Fruit fly (Drosophila melanogaster) whole organism, embryonic: Measurements from ENCODE around the gene CG33191.

Experiments used
- ATbp ChIP-seq: fragments of 200-800 bp; sonication (Bioruptor generic); optimal IDR thresholded peaks from 2 replicates; lab custom pipeline; 2017; ENCODE audit warnings: missing biosample characterization, mild to moderate bottlenecking, missing genetic modification characterization, missing genetic modification reagents
- Blimp-1 ChIP-seq: fragments of 200-800 bp; sonication (Bioruptor generic); optimal IDR thresholded peaks from 3 replicates; lab custom pipeline; 2018; ENCODE audit warnings: missing biosample characterization, missing genetic modification characterization, mild to moderate bottlenecking, moderate library complexity, missing genetic modification reagents
- CG12769 ChIP-seq: fragments of 200-800 bp; sonication (Bioruptor generic); optimal IDR thresholded peaks from 2 replicates; lab custom pipeline; 2019; ENCODE audit warnings: missing biosample characterization, mild to moderate bottlenecking, missing genetic modification characterization, moderate library complexity
- CG13624 ChIP-seq: fragments of 200-800 bp; sonication (Bioruptor generic); optimal IDR thresholded peaks from 2 replicates; lab custom pipeline; 2016; ENCODE audit warnings: missing biosample characterization, missing genetic modification characterization
- CG1529 ChIP-seq: fragments of 200-800 bp; sonication (Bioruptor generic); optimal IDR thresholded peaks from 3 replicates; lab custom pipeline; 2018; ENCODE audit warnings: missing biosample characterization, missing genetic modification characterization
- CG17385 ChIP-seq: fragments of 200-800 bp; sonication (Bioruptor generic); optimal IDR thresholded peaks from 3 replicates; lab custom pipeline; 2018; ENCODE audit warnings: missing biosample characterization, mild to moderate bottlenecking, missing genetic modification characterization
- CG2116 ChIP-seq: fragments of 200-800 bp; sonication (Bioruptor generic); optimal IDR thresholded peaks from 3 replicates; lab custom pipeline; 2018; ENCODE audit warnings: missing biosample characterization, mild to moderate bottlenecking, missing genetic modification characterization
- CG2199 ChIP-seq: fragments of 200-800 bp; sonication (Bioruptor generic); IDR thresholded peaks from 3 replicates; pipeline ENCODE4 v1.3.6; 2022; ENCODE audit warnings: missing biosample characterization, missing genetic modification characterization
- CG2202 ChIP-seq: fragments of 200-800 bp; sonication (Bioruptor generic); optimal IDR thresholded peaks from 2 replicates; lab custom pipeline; 2018; ENCODE audit warnings: missing biosample characterization, mild to moderate bottlenecking, missing genetic modification characterization
- CG30403 ChIP-seq: fragments of 200-800 bp; sonication (Bioruptor generic); optimal IDR thresholded peaks from 3 replicates; lab custom pipeline; 2016; ENCODE audit warnings: missing biosample characterization, missing genetic modification characterization
- CG31224 ChIP-seq: fragments of 200-800 bp; sonication (Bioruptor generic); IDR thresholded peaks from 2 replicates; pipeline ENCODE4 v1.3.6; 2022; ENCODE audit warnings: missing biosample characterization, missing genetic modification characterization
- CG34224 ChIP-seq: fragments of 200-800 bp; sonication (Bioruptor generic); IDR thresholded peaks from 3 replicates; pipeline ENCODE4 v1.3.6; 2022; ENCODE audit warnings: missing biosample characterization, missing genetic modification characterization; ENCODE audit not compliant: partially characterized antibody
- CG3726 ChIP-seq: fragments of 200-800 bp; sonication (Bioruptor generic); IDR thresholded peaks from 3 replicates; pipeline ENCODE4, ENCODE4 v1.3.6; 2022; ENCODE audit warnings: missing biosample characterization, missing genetic modification characterization
- CG42726 ChIP-seq: fragments of 200-800 bp; sonication (Bioruptor generic); IDR thresholded peaks from 2 replicates; pipeline ENCODE4 v1.3.6; 2022; ENCODE audit warnings: missing biosample characterization, missing genetic modification characterization; ENCODE audit not compliant: partially characterized antibody
- CG4282 ChIP-seq: fragments of 200-800 bp; sonication (Bioruptor generic); optimal IDR thresholded peaks from 2 replicates; lab custom pipeline; 2016; ENCODE audit warnings: missing biosample characterization, missing genetic modification characterization
- CG6854 ChIP-seq: fragments of 200-800 bp; sonication (Bioruptor generic); optimal IDR thresholded peaks from 3 replicates; lab custom pipeline; 2017; ENCODE audit warnings: missing biosample characterization, mild to moderate bottlenecking, missing genetic modification characterization
- CG7271 ChIP-seq: fragments of 200-800 bp; sonication (Bioruptor generic); optimal IDR thresholded peaks from 2 replicates; lab custom pipeline; 2018; ENCODE audit warnings: missing biosample characterization, mild to moderate bottlenecking, missing genetic modification characterization, moderate library complexity
- CG7786 ChIP-seq: fragments of 200-800 bp; sonication (Bioruptor generic); optimal IDR thresholded peaks from 2 replicates; lab custom pipeline; 2016; ENCODE audit warnings: missing biosample characterization, missing genetic modification characterization
- CoRest ChIP-seq: fragments of 200-800 bp; sonication (Bioruptor generic); optimal IDR thresholded peaks from 3 replicates; lab custom pipeline; 2018; ENCODE audit warnings: missing biosample characterization, mild to moderate bottlenecking, missing genetic modification characterization, moderate library complexity
- E2f1 ChIP-seq: fragments of 200-800 bp; sonication (Bioruptor generic); IDR thresholded peaks from 2 replicates; pipeline ENCODE4 v1.3.6; 2022; ENCODE audit warnings: missing biosample characterization, missing genetic modification characterization
- HmgZ ChIP-seq: fragments of 200-800 bp; sonication (Bioruptor generic); optimal IDR thresholded peaks from 2 replicates; lab custom pipeline; 2018; ENCODE audit warnings: missing biosample characterization, mild to moderate bottlenecking, missing genetic modification characterization
- Hmx ChIP-seq: fragments of 200-800 bp; sonication (Bioruptor generic); optimal IDR thresholded peaks from 2 replicates; lab custom pipeline; 2016; ENCODE audit warnings: missing biosample characterization, missing genetic modification characterization
- MBD-R2 ChIP-seq: fragments of 200-800 bp; sonication (Bioruptor generic); IDR thresholded peaks from 2 replicates; pipeline ENCODE4 v1.3.6; 2022; ENCODE audit warnings: missing biosample characterization, missing genetic modification characterization
- Oaz ChIP-seq: fragments of 200-800 bp; sonication (Bioruptor generic); IDR thresholded peaks from 2 replicates; pipeline ENCODE4 v1.3.6; 2022; ENCODE audit warnings: missing biosample characterization, missing genetic modification characterization
- Tbp ChIP-seq: fragments of >200 bp; optimal IDR thresholded peaks from 2 replicates; lab custom pipeline; 2018; ENCODE audit warnings: missing biosample characterization, missing genetic modification characterization
- Xrp1 ChIP-seq: fragments of 200-800 bp; sonication (Bioruptor generic); IDR thresholded peaks from 2 replicates; pipeline ENCODE4 v1.3.6; 2022; ENCODE audit warnings: missing biosample characterization, missing genetic modification characterization
- YL-1 ChIP-seq: fragments of 200-800 bp; sonication (Bioruptor generic); optimal IDR thresholded peaks from 3 replicates; lab custom pipeline; 2017; ENCODE audit warnings: missing biosample characterization, mild to moderate bottlenecking, missing genetic modification characterization
- al ChIP-seq: fragments of 200-800 bp; sonication (Bioruptor generic); IDR thresholded peaks from 2 replicates; pipeline ENCODE4 v1.3.6; 2022; ENCODE audit warnings: missing biosample characterization, missing genetic modification characterization
- bigmax ChIP-seq: fragments of 200-800 bp; sonication (Bioruptor generic); optimal IDR thresholded peaks from 2 replicates; lab custom pipeline; 2018; ENCODE audit warnings: missing biosample characterization, mild to moderate bottlenecking, missing genetic modification characterization
- chinmo ChIP-seq: fragments of 200-800 bp; sonication (Bioruptor generic); IDR thresholded peaks from 4 replicates; pipeline ENCODE4 v1.3.6; 2022; ENCODE audit warnings: missing biosample characterization, missing genetic modification characterization; ENCODE audit not compliant: partially characterized antibody
- ci ChIP-seq: fragments of 200-800 bp; sonication (Bioruptor generic); IDR thresholded peaks from 3 replicates; pipeline ENCODE4 v1.3.6; 2022; ENCODE audit warnings: missing biosample characterization, missing genetic modification characterization
- crc ChIP-seq: fragments of 200-800 bp; sonication (Bioruptor generic); optimal IDR thresholded peaks from 2 replicates; lab custom pipeline; 2016; ENCODE audit warnings: missing biosample characterization, missing genetic modification characterization
- disco-r ChIP-seq: fragments of 200-800 bp; sonication (Bioruptor generic); optimal IDR thresholded peaks from 2 replicates; lab custom pipeline; 2016; ENCODE audit warnings: missing biosample characterization, missing genetic modification characterization
- dm ChIP-seq: fragments of 200-800 bp; sonication (Bioruptor generic); optimal IDR thresholded peaks from 3 replicates; lab custom pipeline; 2016; ENCODE audit warnings: missing biosample characterization, missing genetic modification characterization
- dmrt99B ChIP-seq: fragments of 200-800 bp; sonication (Bioruptor generic); optimal IDR thresholded peaks from 2 replicates; lab custom pipeline; 2018; ENCODE audit warnings: missing biosample characterization, mild to moderate bottlenecking, missing genetic modification characterization, moderate library complexity
- gce ChIP-seq: fragments of 200-800 bp; sonication (Bioruptor generic); IDR thresholded peaks from 3 replicates; pipeline ENCODE4 v1.3.6; 2022; ENCODE audit warnings: missing biosample characterization, missing genetic modification characterization
- gcm2 ChIP-seq: fragments of 200-800 bp; sonication (Bioruptor generic); optimal IDR thresholded peaks from 2 replicates; lab custom pipeline; 2016; ENCODE audit warnings: missing biosample characterization, missing genetic modification characterization
- grn ChIP-seq: fragments of 200-800 bp; sonication (Bioruptor generic); optimal IDR thresholded peaks from 3 replicates; lab custom pipeline; 2017; ENCODE audit warnings: missing biosample characterization, missing genetic modification characterization
- jing ChIP-seq: fragments of 200-800 bp; sonication (Bioruptor generic); optimal IDR thresholded peaks from 2 replicates; lab custom pipeline; 2018; ENCODE audit warnings: missing biosample characterization, mild to moderate bottlenecking, missing genetic modification characterization
- klu ChIP-seq: fragments of 200-800 bp; sonication (Bioruptor generic); IDR thresholded peaks from 2 replicates; pipeline ENCODE4 v1.3.6; 2022; ENCODE audit warnings: missing biosample characterization, missing genetic modification characterization
- lmd ChIP-seq: fragments of 200-800 bp; sonication (Bioruptor generic); IDR thresholded peaks from 2 replicates; pipeline ENCODE4 v1.3.6; 2022; ENCODE audit warnings: missing biosample characterization, missing genetic modification characterization
- luna ChIP-seq: fragments of 200-800 bp; sonication (Bioruptor generic); optimal IDR thresholded peaks from 2 replicates; lab custom pipeline; 2016; ENCODE audit warnings: missing biosample characterization, missing genetic modification characterization
- mirr ChIP-seq: fragments of 200-800 bp; sonication (Bioruptor generic); optimal IDR thresholded peaks from 3 replicates; lab custom pipeline; 2018; ENCODE audit warnings: missing biosample characterization, mild to moderate bottlenecking, missing genetic modification characterization
- odd ChIP-seq: fragments of 200-800 bp; sonication (Bioruptor generic); optimal IDR thresholded peaks from 2 replicates; lab custom pipeline; 2017; ENCODE audit warnings: missing biosample characterization, mild to moderate bottlenecking, missing genetic modification characterization
- onecut ChIP-seq: fragments of 200-800 bp; sonication (Bioruptor generic); IDR thresholded peaks from 2 replicates; pipeline ENCODE4 v1.3.6; 2022; ENCODE audit warnings: missing biosample characterization, missing genetic modification characterization
- rib ChIP-seq: fragments of 200-800 bp; sonication (Bioruptor generic); IDR thresholded peaks from 2 replicates; pipeline ENCODE4 v1.3.6; 2022; ENCODE audit warnings: missing biosample characterization, missing genetic modification characterization
- schlank ChIP-seq: fragments of 200-800 bp; sonication (Bioruptor generic); optimal IDR thresholded peaks from 2 replicates; lab custom pipeline; 2018; ENCODE audit warnings: missing biosample characterization, mild to moderate bottlenecking, missing genetic modification characterization
- sens ChIP-seq: fragments of 200-800 bp; sonication (Bioruptor generic); peaks from one replicate; lab custom pipeline; 2016; ENCODE audit warnings: missing biosample characterization, missing genetic modification characterization
- slbo ChIP-seq: fragments of 200-800 bp; sonication (Bioruptor generic); IDR thresholded peaks from 2 replicates; pipeline ENCODE4 v1.3.6; 2022; ENCODE audit warnings: missing biosample characterization, missing genetic modification characterization
- sna ChIP-seq: fragments of 200-800 bp; sonication (Bioruptor generic); IDR thresholded peaks from 2 replicates; pipeline ENCODE4 v1.3.6; 2022; ENCODE audit warnings: missing biosample characterization, missing genetic modification characterization; ENCODE audit not compliant: partially characterized antibody
- trem ChIP-seq: fragments of 200-800 bp; optimal IDR thresholded peaks from 3 replicates; lab custom pipeline; 2019; ENCODE audit warnings: missing biosample characterization, mild to moderate bottlenecking, missing genetic modification characterization, moderate library complexity

CG33191 gene

dm6 chr3R:8808518-8808921 lies 28.8 kb upstream of the CG33191 start (continued):
- TF ChIP-seq CG1529 (GFP tag; lab: Kevin White, UChicago) (peak; percentile 58), Oaz (GFP tag; lab: Robert Waterston, UW) (no peak), Tbp (GFP tag; lab: Kevin White, UChicago) (no peak), al (GFP tag; lab: Robert Waterston, UW) (no peak), CoRest (tag; lab: Kevin White, UChicago) (peak; percentile 83), CG13624 (peak; percentile 20), trem (tag; lab: Kevin White, UChicago) (peak; percentile 91), CG7786 (peak; percentile 45), dmrt99B (tag; lab: Kevin White, UChicago) (peak; percentile 61), Xrp1 (GFP tag; lab: Robert Waterston, UW) (peak; percentile 87), Hmx (GFP tag; lab: Kevin White, UChicago) (peak; percentile 11), klu (GFP tag; lab: Robert Waterston, UW) (no peak), CG4282 (GFP tag; lab: Kevin White, UChicago) (no peak), MBD-R2 (GFP tag; lab: Robert Waterston, UW) (no peak), ci (0 out of 3 replicates have a peak, but pooled peaks have one; percentile 17), dm (GFP tag; lab: Kevin White, UChicago) (no peak), CG2116 (GFP tag; lab: Kevin White, UChicago) (peak; percentile 49), HmgZ (tag; lab: Kevin White, UChicago) (no peak), CG7271 (tag; lab: Kevin White, UChicago) (peak; percentile 82), YL-1 (GFP tag; lab: Kevin White, UChicago) (peak; percentile 23), disco-r (GFP tag; lab: Kevin White, UChicago) (peak; percentile 51), slbo (GFP tag; lab: Robert Waterston, UW) (no peak), CG30403 (GFP tag; lab: Kevin White, UChicago) (peak; percentile 77), CG6854 (no peak), bigmax (no peak), CG31224 (GFP tag; lab: Robert Waterston, UW) (0 out of 2 replicates have a peak, but pooled peaks have one; percentile 38), gcm2 (GFP tag; lab: Kevin White, UChicago) (no peak), sna (GFP tag; lab: Robert Waterston, UW) (no peak), rib (GFP tag; lab: Robert Waterston, UW) (no peak), CG2199 (GFP tag; lab: Robert Waterston, UW) (no peak), luna (GFP tag; lab: Kevin White, UChicago) (no peak), mirr (no peak), onecut (GFP tag; lab: Robert Waterston, UW) (peak; percentile 64), Blimp-1 (peak; percentile 70), CG42726 (no peak), CG3726 (no peak), jing (GFP tag; lab: Kevin White, UChicago) (no peak), CG34224 (no peak), schlank (tag; lab: Kevin White, UChicago) (no peak), E2f1 (GFP tag; lab: Robert Waterston, UW) (peak; percentile 31; the same call in 1 of the 2 replicates), crc (GFP tag; lab: Kevin White, UChicago) (peak; percentile 18), ATbp (GFP tag; lab: Kevin White, UChicago) (peak; percentile 45), gce (GFP tag; lab: Robert Waterston, UW) (no peak), lmd (peak; percentile 27; the same call in 1 of the 2 replicates), CG17385 (GFP tag; lab: Kevin White, UChicago) (peak; percentile 41), sens (GFP tag; lab: Kevin White, UChicago) (peak; percentile 97), grn (GFP tag; lab: Kevin White, UChicago) (peak; percentile 73), chinmo (GFP tag; lab: Robert Waterston, UW) (no peak), CG12769 (tag; lab: Kevin White, UChicago) (no peak), odd (GFP tag; lab: Kevin White, UChicago) (peak; percentile 41), CG2202 (tag; lab: Kevin White, UChicago) (peak; percentile 73)
